In the genomic region with DNA sequence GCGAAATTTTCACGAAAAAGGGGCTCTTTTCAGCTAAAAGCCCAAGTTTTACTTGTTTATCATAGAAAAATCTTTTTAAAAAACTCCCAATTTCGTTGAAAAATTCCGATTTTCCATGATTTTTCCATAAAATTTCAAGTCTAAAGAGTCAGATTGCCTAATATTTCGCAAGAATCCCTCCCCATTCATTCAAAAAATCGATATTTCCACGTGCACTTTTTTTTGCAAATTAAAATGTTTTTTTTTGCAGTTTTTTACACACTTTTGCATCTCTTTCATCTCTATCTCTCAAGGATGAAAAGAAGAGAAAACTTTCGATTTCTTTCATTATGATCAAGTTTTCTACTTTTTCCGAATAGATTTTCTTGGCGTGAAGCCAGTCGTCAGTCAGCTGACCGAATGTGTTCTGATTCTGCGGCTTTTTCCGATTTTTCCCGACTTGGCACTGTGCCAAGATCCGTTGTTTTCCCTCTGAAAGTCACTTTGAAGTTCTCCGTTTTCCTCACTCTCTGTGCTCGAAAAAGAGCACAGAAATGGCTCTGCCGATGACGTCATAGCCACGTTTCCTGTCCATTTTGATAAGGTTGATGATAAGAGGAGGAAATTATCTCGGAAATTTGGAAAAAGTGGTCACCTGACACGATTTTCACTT, we compare ENCODE assay signal across 1 worm cellular context.
TF ChIP-seq lines count a peak whose summit lies in the region.

No protein-coding gene starts in this region.

TF ChIP-seq in whole organism, L4 larva, 104 proteins besides CTCF, POLR2A, EP300 and RAD21 (continued from another document):
- TF ChIP-seq skn-1 (tag; optimal IDR thresholded peaks at IDR 0.05; lab: Kevin White, UChicago) = no peak
- no peak for TF ChIP-seq fos-1 (tag; optimal IDR thresholded peaks at IDR 0.05; lab: Kevin White, UChicago)
- no peak for TF ChIP-seq ceh-82 (tag; optimal IDR thresholded peaks at IDR 0.05; lab: Kevin White, UChicago)
- TF ChIP-seq Y105C5A.15 (GFP tag; IDR thresholded peaks at IDR 0.05; lab: Robert Waterston, UW) = no peak
- no peak for TF ChIP-seq set-16 (GFP tag; IDR thresholded peaks at IDR 0.05; lab: Robert Waterston, UW)
- TF ChIP-seq ztf-11 (tag; optimal IDR thresholded peaks at IDR 0.05; lab: Kevin White, UChicago) = no peak
- TF ChIP-seq nhr-28 (tag; optimal IDR thresholded peaks at IDR 0.05; lab: Kevin White, UChicago) = peak; percentile 88
- TF ChIP-seq nhr-42 (GFP tag; IDR thresholded peaks at IDR 0.05; lab: Robert Waterston, UW) = no peak
- TF ChIP-seq daf-12 (tag; optimal IDR thresholded peaks at IDR 0.05; lab: Kevin White, UChicago) = no peak
- TF ChIP-seq T20F7.1 (GFP tag; optimal IDR thresholded peaks at IDR 0.05; lab: Kevin White, UChicago) = no peak
- no peak for TF ChIP-seq lim-7 (GFP tag; IDR thresholded peaks at IDR 0.05; lab: Robert Waterston, UW)
- no peak for TF ChIP-seq mxl-2 (GFP tag; conservative IDR thresholded peaks at IDR 0.05; lab: Robert Waterston, UW)
- TF ChIP-seq zfp-3 (GFP tag; conservative IDR thresholded peaks at IDR 0.05; lab: Robert Waterston, UW) = no peak
- no peak for TF ChIP-seq Y5F2A.4 (GFP tag; optimal IDR thresholded peaks at IDR 0.05; lab: Kevin White, UChicago)
- no peak for TF ChIP-seq zip-11 (GFP tag; IDR thresholded peaks at IDR 0.05; lab: Robert Waterston, UW)
- no peak for TF ChIP-seq mdt-29 (GFP tag; IDR thresholded peaks at IDR 0.05; lab: Robert Waterston, UW)
- TF ChIP-seq dmd-6 (GFP tag; IDR thresholded peaks at IDR 0.05; lab: Robert Waterston, UW) = peak; percentile 82
- TF ChIP-seq duxl-1 (tag; optimal IDR thresholded peaks at IDR 0.05; lab: Kevin White, UChicago; ENCODE audit: poor library complexity) = no peak
- TF ChIP-seq lin-38 (GFP tag; IDR thresholded peaks at IDR 0.05; lab: Robert Waterston, UW) = 0 out of 2 replicates have a peak, but pooled peaks have one; percentile 17
- TF ChIP-seq R02D3.7 (tag; optimal IDR thresholded peaks at IDR 0.05; lab: Kevin White, UChicago) = no peak
